Worm (Caenorhabditis elegans): ENCODE results near the gene cnnm-5.

Gene cnnm-5

DNA sequence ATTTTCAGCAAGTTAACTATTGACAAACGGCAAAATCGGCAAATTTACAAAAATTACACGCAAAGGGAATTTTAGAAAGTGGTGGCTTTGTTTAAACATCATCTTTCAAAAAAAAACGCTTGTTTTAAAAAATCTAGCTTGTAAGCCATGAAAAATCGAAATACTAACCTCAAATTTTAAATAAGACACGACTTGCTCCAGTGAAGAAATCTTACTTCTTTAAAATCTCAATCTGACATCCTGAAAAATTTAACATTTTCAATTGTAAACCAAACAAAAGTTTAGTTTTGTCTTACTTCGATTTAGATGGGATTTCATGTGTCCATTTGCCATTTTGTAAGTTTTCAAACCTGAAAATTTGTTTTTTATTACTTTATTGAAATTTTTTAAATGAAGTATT, 2.8 kb upstream of the cnnm-5 start:
- no peak for TF ChIP-seq chd-7 (tag; optimal IDR thresholded peaks at IDR 0.05)
- TF ChIP-seq bed-2 (GFP tag; IDR thresholded peaks at IDR 0.05): no peak
- no peak for TF ChIP-seq D2030.7 (GFP tag; IDR thresholded peaks at IDR 0.05)
- no peak for TF ChIP-seq hmg-1.2 (GFP tag; IDR thresholded peaks at IDR 0.05)
- no peak for TF ChIP-seq ztf-28 (GFP tag; IDR thresholded peaks at IDR 0.05)
- no peak for TF ChIP-seq madf-6 (GFP tag; IDR thresholded peaks at IDR 0.05)
- no peak for TF ChIP-seq ceh-91 (GFP tag; IDR thresholded peaks at IDR 0.05)
- TF ChIP-seq madf-8 (GFP tag; conservative IDR thresholded peaks at IDR 0.05): no peak
- TF ChIP-seq mel-28 (tag; optimal IDR thresholded peaks at IDR 0.05; ENCODE audit: borderline replicate concordance): no peak
- TF ChIP-seq rec-8 (tag; optimal IDR thresholded peaks at IDR 0.05): no peak
- TF ChIP-seq hrde-1 (tag; optimal IDR thresholded peaks at IDR 0.05; ENCODE audit: borderline replicate concordance): no peak
- TF ChIP-seq egl-18 (GFP tag; IDR thresholded peaks at IDR 0.05): no peak
- TF ChIP-seq ztf-26 (tag; optimal IDR thresholded peaks at IDR 0.05): no peak
- TF ChIP-seq cebp-2 (GFP tag; IDR thresholded peaks at IDR 0.05): no peak
- no peak for TF ChIP-seq snpc-4 (GFP tag; optimal IDR thresholded peaks at IDR 0.05)
- no peak for TF ChIP-seq snpc-4 (tag; optimal IDR thresholded peaks at IDR 0.05)
- no peak for TF ChIP-seq lin-40 (tag; optimal IDR thresholded peaks at IDR 0.05)
- no peak for TF ChIP-seq egrh-3 (GFP tag; IDR thresholded peaks at IDR 0.05)
- no peak for TF ChIP-seq snpc-1.3 (tag; optimal IDR thresholded peaks at IDR 0.05; ENCODE audit: insufficient read depth)
- TF ChIP-seq aptf-2 (GFP tag; conservative IDR thresholded peaks at IDR 0.05): no peak

DNA sequence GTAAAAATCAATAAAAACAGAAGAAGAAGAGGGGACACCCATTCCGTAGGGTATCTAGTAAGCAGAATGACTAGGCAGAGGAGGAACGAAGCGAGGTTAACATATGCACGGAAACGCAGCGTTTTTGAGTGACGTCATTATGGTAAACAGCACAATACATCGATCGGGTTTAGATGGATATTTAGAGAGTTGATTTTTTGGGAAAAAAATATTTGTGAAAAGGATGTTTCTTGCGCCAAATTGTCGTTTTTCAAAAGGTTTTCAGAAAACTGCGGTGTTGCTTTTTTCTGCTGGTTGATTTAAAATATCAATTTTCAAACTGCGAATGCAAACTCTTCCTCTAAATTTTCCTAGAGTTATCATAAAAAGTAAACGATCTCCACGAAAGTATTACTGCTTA, 2.4 kb upstream of the cnnm-5 start, which contains the start of gene C36A4.10:
Gene C36A4.10, minus strand, starts transcription at position 101 of the 400 bp plus-strand sequence.
- no peak for TF ChIP-seq F52B5.7 (tag; optimal IDR thresholded peaks at IDR 0.05)
- no peak for TF ChIP-seq unc-130 (GFP tag; optimal IDR thresholded peaks at IDR 0.05)
- TF ChIP-seq K11D2.4 (GFP tag; IDR thresholded peaks at IDR 0.05): no peak
- TF ChIP-seq chd-7 (tag; optimal IDR thresholded peaks at IDR 0.05): no peak
- no peak for TF ChIP-seq attf-5 (GFP tag; optimal IDR thresholded peaks at IDR 0.05)
- no peak for TF ChIP-seq F55B11.4 (tag; optimal IDR thresholded peaks at IDR 0.05; ENCODE audit: borderline replicate concordance, insufficient read depth)
- no peak for TF ChIP-seq F57A8.1 (GFP tag; optimal IDR thresholded peaks at IDR 0.05)
- TF ChIP-seq B0336.3 (GFP tag; IDR thresholded peaks at IDR 0.05): no peak

- TF ChIP-seq hmg-1.2 (GFP tag; IDR thresholded peaks at IDR 0.05) (peak; percentile 59; the same call in 1 of the 2 replicates), rec-8 (tag; optimal IDR thresholded peaks at IDR 0.05) (no peak), nhr-27 (tag; optimal IDR thresholded peaks at IDR 0.05) (no peak)
Measured at ce11 chrIII:3821969-3822453, 7.0 kb downstream of the cnnm-5 start, which contains the start of gene amx-1. Gene amx-1 (plus strand): TSS chrIII:3822403.

- TF ChIP-seq nfyb-1 (GFP tag; IDR thresholded peaks at IDR 0.05) (peak; percentile 67; the same call in 1 of the 2 replicates), ztf-3 (GFP tag; optimal IDR thresholded peaks at IDR 0.05) (no peak), ztf-22 (GFP tag; optimal IDR thresholded peaks at IDR 0.05) (no peak), K12H6.12 (tag; optimal IDR thresholded peaks at IDR 0.05) (peak; percentile 24), mcd-1 (GFP tag; IDR thresholded peaks at IDR 0.05) (peak; percentile 34; the same call in 1 of the 2 replicates), ceh-27 (GFP tag; optimal IDR thresholded peaks at IDR 0.05) (peak; percentile 45), mes-4 (tag; optimal IDR thresholded peaks at IDR 0.05) (no peak), C06A6.2 (GFP tag; conservative IDR thresholded peaks at IDR 0.05) (0 out of 2 replicates have a peak, but pooled peaks have one; percentile 26), ceh-58 (GFP tag; IDR thresholded peaks at IDR 0.05) (no peak), snpc-4 (GFP tag; optimal IDR thresholded peaks at IDR 0.05) (no peak), snpc-4 (tag; optimal IDR thresholded peaks at IDR 0.05) (peak in 3 of 4 experiments; percentile 8 to 67 (median 36)), cebp-2 (GFP tag; IDR thresholded peaks at IDR 0.05) (no peak), dox-1 (GFP tag; IDR thresholded peaks at IDR 0.05) (peak; percentile 80), unc-130 (GFP tag; optimal IDR thresholded peaks at IDR 0.05) (no peak), nhr-80 (tag; optimal IDR thresholded peaks at IDR 0.05) (peak; percentile 77), ztf-28 (GFP tag; IDR thresholded peaks at IDR 0.05) (no peak), hmg-1.2 (GFP tag; IDR thresholded peaks at IDR 0.05) (peak; percentile 93), nhr-179 (tag; optimal IDR thresholded peaks at IDR 0.05) (no peak), hlh-12 (tag; optimal IDR thresholded peaks at IDR 0.05) (no peak), snpc-1.1 (tag; optimal IDR thresholded peaks at IDR 0.05; ENCODE audit: insufficient read depth) (no peak), F37B4.10 (GFP tag; IDR thresholded peaks at IDR 0.05) (no peak)
Measured at ce11 chrIII:3820134-3820533, 8.9 kb downstream of the cnnm-5 start.
